Worm (Caenorhabditis elegans) whole organism, L2 larva: ENCODE data around the gene T19C4.1.
A peak's percentile ranks its signal among the peaks of the same experiment; 100 is the strongest.

Experiments used
- C34F6.9 ChIP-seq: fragments of 150-350 bp; optimal IDR thresholded peaks from 2 replicates; lab custom pipeline; 2014; ENCODE audit warnings: missing biosample characterization, missing genetic modification characterization
- F13H6.1 ChIP-seq: sonication (generic microtip); optimal IDR thresholded peaks from 2 replicates; lab custom pipeline; 2016; ENCODE audit warnings: missing genetic modification characterization, missing compliant biosample characterization
- R02D3.7 ChIP-seq: fragments of 150-350 bp; optimal IDR thresholded peaks from 2 replicates; lab custom pipeline; 2014; ENCODE audit warnings: missing biosample characterization, missing genetic modification characterization
- Y55F3AM.14 ChIP-seq: fragments of 200-800 bp; sonication (Bioruptor generic); optimal IDR thresholded peaks from 2 replicates; lab custom pipeline; 2018; ENCODE audit warnings: mild to moderate bottlenecking, missing genetic modification characterization, missing compliant biosample characterization
- ama-1 ChIP-seq: fragments of 150-350 bp; optimal IDR thresholded peaks from 2 replicates; lab custom pipeline; 2018; ENCODE audit warnings: inconsistent platforms
- ceh-16 ChIP-seq: fragments of 150-350 bp; optimal IDR thresholded peaks from 2 replicates; lab custom pipeline; 2014; ENCODE audit warnings: missing biosample characterization, missing genetic modification characterization
- ceh-82 ChIP-seq: fragments of 150-350 bp; optimal IDR thresholded peaks from 2 replicates; lab custom pipeline; 2014; ENCODE audit warnings: missing biosample characterization, missing genetic modification characterization
- dmd-4 ChIP-seq: sonication (generic microtip); optimal IDR thresholded peaks from 2 replicates; lab custom pipeline; 2017; ENCODE audit warnings: missing biosample characterization, missing genetic modification characterization
- egl-27 ChIP-seq: sonication (generic microtip); optimal IDR thresholded peaks from 3 replicates; lab custom pipeline; 2017; ENCODE audit warnings: missing biosample characterization, missing genetic modification reagents, missing genetic modification characterization
- elt-1 ChIP-seq: fragments of 150-350 bp; optimal IDR thresholded peaks from 2 replicates; lab custom pipeline; 2014; ENCODE audit warnings: missing biosample characterization, missing genetic modification characterization
- elt-3 ChIP-seq: sonication (generic microtip); optimal IDR thresholded peaks from 2 replicates; lab custom pipeline; 2017; ENCODE audit warnings: missing biosample characterization, missing genetic modification characterization
- fos-1 ChIP-seq: fragments of 150-350 bp; optimal IDR thresholded peaks from 2 replicates; lab custom pipeline; 2014; ENCODE audit warnings: missing biosample characterization, missing genetic modification characterization
- gmeb-1 ChIP-seq: fragments of 150-350 bp; optimal IDR thresholded peaks from 2 replicates; lab custom pipeline; 2014; ENCODE audit warnings: missing biosample characterization, missing genetic modification characterization
- lin-13 ChIP-seq: fragments of 150-350 bp; optimal IDR thresholded peaks from 2 replicates; lab custom pipeline; 2014; ENCODE audit warnings: missing biosample characterization, missing genetic modification reagents, missing genetic modification characterization
- lin-39 ChIP-seq: fragments of 150-350 bp; optimal IDR thresholded peaks from 2 replicates; lab custom pipeline; 2014; ENCODE audit warnings: missing biosample characterization, missing genetic modification reagents, missing genetic modification characterization
- lsy-2 ChIP-seq, 2 experiments: fragments of 150-350 bp in 1 of 2; sonication (generic microtip) in 1 of 2; optimal IDR thresholded peaks; 2 replicates each; lab custom pipeline; 2014 to 2017; ENCODE audit warnings: missing biosample characterization in 2 of 2, missing genetic modification characterization in 2 of 2
- mab-5 ChIP-seq: fragments of 150-350 bp; optimal IDR thresholded peaks from 2 replicates; lab custom pipeline; 2014; ENCODE audit warnings: missing biosample characterization, missing genetic modification characterization
- mdl-1 ChIP-seq, 2 experiments: fragments of 150-350 bp in 1 of 2; sonication (generic microtip) in 1 of 2; optimal IDR thresholded peaks; 2 replicates each; lab custom pipeline; 2017; ENCODE audit warnings: missing biosample characterization in 2 of 2, missing genetic modification characterization in 2 of 2
- nhr-10 ChIP-seq: sonication (generic microtip); optimal IDR thresholded peaks from 2 replicates; lab custom pipeline; 2017; ENCODE audit warnings: missing biosample characterization, missing genetic modification characterization
- nhr-11 ChIP-seq: fragments of 150-350 bp; optimal IDR thresholded peaks from 2 replicates; lab custom pipeline; 2014; ENCODE audit warnings: missing biosample characterization, missing genetic modification characterization
- nhr-129 ChIP-seq: fragments of 150-350 bp; optimal IDR thresholded peaks from 2 replicates; lab custom pipeline; 2014; ENCODE audit warnings: missing biosample characterization, missing genetic modification characterization
- nhr-21 ChIP-seq: fragments of 150-350 bp; optimal IDR thresholded peaks from 2 replicates; lab custom pipeline; 2014; ENCODE audit warnings: missing biosample characterization, missing genetic modification characterization
- nhr-23 ChIP-seq: fragments of 150-350 bp; optimal IDR thresholded peaks from 2 replicates; lab custom pipeline; 2014; ENCODE audit warnings: missing biosample characterization, missing genetic modification reagents, missing genetic modification characterization
- nhr-237 ChIP-seq: fragments of 150-350 bp; optimal IDR thresholded peaks from 2 replicates; lab custom pipeline; 2014; ENCODE audit warnings: missing biosample characterization, missing genetic modification characterization
- nhr-77 ChIP-seq: fragments of 150-350 bp; optimal IDR thresholded peaks from 2 replicates; lab custom pipeline; 2014; ENCODE audit warnings: missing biosample characterization, missing genetic modification characterization
- sem-4 ChIP-seq: fragments of 150-350 bp; optimal IDR thresholded peaks from 2 replicates; lab custom pipeline; 2014; ENCODE audit warnings: missing biosample characterization, missing genetic modification reagents, missing genetic modification characterization
- sma-3 ChIP-seq: sonication (generic microtip); optimal IDR thresholded peaks from 2 replicates; lab custom pipeline; 2016; ENCODE audit warnings: missing genetic modification reagents, missing genetic modification characterization, missing compliant biosample characterization
- sma-9 ChIP-seq, 2 experiments: fragments of 150-350 bp in 1 of 2; sonication (generic microtip) in 1 of 2; optimal IDR thresholded peaks; 2 replicates each; lab custom pipeline; 2014 to 2016; ENCODE audit warnings: missing genetic modification characterization in 2 of 2, mild to moderate bottlenecking in 1 of 2, missing biosample characterization in 1 of 2, missing compliant biosample characterization in 1 of 2, missing genetic modification reagents in 1 of 2, moderate library complexity in 1 of 2
- snpc-4 ChIP-seq: fragments of 150-350 bp; optimal IDR thresholded peaks from 2 replicates; lab custom pipeline; 2014; ENCODE audit warnings: missing biosample characterization, missing genetic modification characterization
- unc-39 ChIP-seq: fragments of 150-350 bp; optimal IDR thresholded peaks from 2 replicates; lab custom pipeline; 2014; ENCODE audit warnings: missing biosample characterization, missing genetic modification characterization
- unc-55 ChIP-seq: fragments of 150-350 bp; sonication (generic microtip); optimal IDR thresholded peaks from 3 replicates; lab custom pipeline; 2014; ENCODE audit warnings: missing biosample characterization, missing genetic modification reagents, missing genetic modification characterization
- unc-62 ChIP-seq: fragments of 150-350 bp; optimal IDR thresholded peaks from 2 replicates; lab custom pipeline; 2014; ENCODE audit warnings: missing biosample characterization, missing genetic modification reagents, missing genetic modification characterization
- zag-1 ChIP-seq: fragments of 150-350 bp; optimal IDR thresholded peaks from 2 replicates; lab custom pipeline; 2014; ENCODE audit warnings: missing biosample characterization, missing genetic modification characterization
- ztf-1 ChIP-seq: fragments of 200-800 bp; sonication (Bioruptor generic); conservative IDR thresholded peaks from 2 replicates; pipeline ENCODE4 v1.3.6; 2022; ENCODE audit warnings: missing genetic modification characterization, missing compliant biosample characterization

T19C4.1 gene

ce11 chrV:11134296-11134695 lies 15.2 kb upstream of the T19C4.1 start, which contains the start of gene glb-3:
TSS of gene glb-3 (plus strand) at chrV:11134596.
- TF ChIP-seq sem-4 (no peak), lin-39 (tag; lab: Kevin White, UChicago) (no peak), snpc-4 (no peak), lsy-2 (tag; optimal IDR thresholded peaks at IDR 0.05; lab: Kevin White, UChicago) (no peak), nhr-77 (tag; lab: Kevin White, UChicago) (no peak), ceh-82 (tag; lab: Kevin White, UChicago) (no peak), unc-39 (tag; lab: Kevin White, UChicago) (no peak), mdl-1 (tag; optimal IDR thresholded peaks at IDR 0.05; lab: Kevin White, UChicago) (no peak), elt-3 (tag; lab: Kevin White, UChicago) (no peak), elt-1 (no peak), lin-13 (no peak), unc-55 (no peak), nhr-11 (tag; lab: Kevin White, UChicago) (no peak), nhr-10 (no peak), C34F6.9 (tag; lab: Kevin White, UChicago) (no peak), ama-1 (lab: Kevin White, UChicago) (no peak), sma-3 (GFP tag; lab: Kevin White, UChicago) (no peak), mab-5 (no peak)

ce11 chrV:11140326-11140725 lies 9.2 kb upstream of the T19C4.1 start:
- TF ChIP-seq sma-9 (GFP tag; optimal IDR thresholded peaks at IDR 0.05; lab: Kevin White, UChicago): peak; percentile 66
- no peak for TF ChIP-seq sma-9 (tag; optimal IDR thresholded peaks at IDR 0.05; lab: Kevin White, UChicago)
- TF ChIP-seq nhr-21: no peak
- peak; percentile 37 for TF ChIP-seq fos-1 (tag; lab: Kevin White, UChicago)
- TF ChIP-seq C34F6.9 (tag; lab: Kevin White, UChicago): peak; percentile 4
- peak in 1 of 2 experiments; percentile 27 for TF ChIP-seq lsy-2 (tag; optimal IDR thresholded peaks at IDR 0.05; lab: Kevin White, UChicago)
- TF ChIP-seq ceh-16 (tag; lab: Kevin White, UChicago): no peak
- peak; percentile 53 for TF ChIP-seq F13H6.1
- peak; percentile 38 for TF ChIP-seq unc-55
- TF ChIP-seq Y55F3AM.14 (GFP tag; lab: Kevin White, UChicago): no peak
- peak; percentile 65 for TF ChIP-seq nhr-129

ce11 chrV:11141179-11141578 lies 8.3 kb upstream of the T19C4.1 start, which contains the start of gene folt-1:
TSS of gene folt-1 (plus strand) at chrV:11141479.
- TF ChIP-seq nhr-23 (tag; lab: Kevin White, UChicago) (no peak), sma-9 (GFP tag; optimal IDR thresholded peaks at IDR 0.05; lab: Kevin White, UChicago) (no peak), sma-9 (tag; optimal IDR thresholded peaks at IDR 0.05; lab: Kevin White, UChicago) (no peak), Y55F3AM.14 (GFP tag; lab: Kevin White, UChicago) (no peak), ceh-16 (tag; lab: Kevin White, UChicago) (no peak), nhr-11 (tag; lab: Kevin White, UChicago) (no peak), snpc-4 (no peak), dmd-4 (tag; lab: Kevin White, UChicago) (no peak), lin-39 (tag; lab: Kevin White, UChicago) (no peak), nhr-237 (tag; lab: Kevin White, UChicago) (no peak), elt-1 (no peak), R02D3.7 (tag; lab: Kevin White, UChicago) (no peak)

ce11 chrV:11144694-11145093 lies 4.8 kb upstream of the T19C4.1 start, which contains the start of gene C06H2.7:
TSS of gene C06H2.7 (minus strand) at chrV:11144794.
- TF ChIP-seq mab-5 (no peak), ztf-1 (GFP tag; lab: Robert Waterston, UW) (no peak), sma-9 (GFP tag; optimal IDR thresholded peaks at IDR 0.05; lab: Kevin White, UChicago) (no peak), sma-9 (tag; optimal IDR thresholded peaks at IDR 0.05; lab: Kevin White, UChicago) (no peak), nhr-21 (no peak), egl-27 (tag; lab: Kevin White, UChicago) (no peak), lsy-2 (tag; optimal IDR thresholded peaks at IDR 0.05; lab: Kevin White, UChicago) (no peak), sma-3 (GFP tag; lab: Kevin White, UChicago) (no peak), unc-62 (no peak), gmeb-1 (tag; lab: Kevin White, UChicago) (no peak), zag-1 (no peak), elt-3 (tag; lab: Kevin White, UChicago) (no peak), Y55F3AM.14 (GFP tag; lab: Kevin White, UChicago) (no peak), unc-39 (tag; lab: Kevin White, UChicago) (no peak), ceh-82 (tag; lab: Kevin White, UChicago) (no peak)
